Fruit fly (Drosophila melanogaster): Measurements from ENCODE around the gene Hr83.

Gene Hr83

dm6 chr3R:6388414-6388830 lies 39.4 kb downstream of the Hr83 start:
- TF ChIP-seq esn (GFP tag; optimal IDR thresholded peaks at IDR 0.05), result no peak
- peak; percentile 7 for TF ChIP-seq Eip93F (GFP tag; optimal IDR thresholded peaks at IDR 0.05)
- TF ChIP-seq eg (GFP tag; IDR thresholded peaks at IDR 0.05), result no peak
- TF ChIP-seq Eip78C (GFP tag), result peak; percentile 39
- TF ChIP-seq Sox14 (GFP tag; optimal IDR thresholded peaks at IDR 0.05), result no peak
- TF ChIP-seq vri (GFP tag; optimal IDR thresholded peaks at IDR 0.05), result no peak
- no peak for TF ChIP-seq CG34406 (GFP tag; optimal IDR thresholded peaks at IDR 0.05)

- no peak for TF ChIP-seq Eip93F (GFP tag; optimal IDR thresholded peaks at IDR 0.05)
- TF ChIP-seq ss (GFP tag; optimal IDR thresholded peaks at IDR 0.05), result peak in 1 of 2 experiments; percentile 48
- no peak for TF ChIP-seq CG11902 (GFP tag; optimal IDR thresholded peaks at IDR 0.05)
- TF ChIP-seq Eip78C (GFP tag), result peak; percentile 8
- TF ChIP-seq Sox15 (GFP tag; optimal IDR thresholded peaks at IDR 0.05), result no peak
- peak; percentile 9 for TF ChIP-seq CG6808 (GFP tag; optimal IDR thresholded peaks at IDR 0.05)
- no peak for TF ChIP-seq dsx (GFP tag; optimal IDR thresholded peaks at IDR 0.05; ENCODE audit: poor library complexity, severe bottlenecking)
- TF ChIP-seq svp (GFP tag), result peak; percentile 97
- no peak for TF ChIP-seq topi (GFP tag; optimal IDR thresholded peaks at IDR 0.05)
These were observed 44.6 kb downstream of the Hr83 start for dm6 chr3R:6393515-6394246.

dm6 chr3R:6394247-6394522 lies 45.1 kb downstream of the Hr83 start:
- TF ChIP-seq CG4318 (GFP tag; optimal IDR thresholded peaks at IDR 0.05), result no peak

- no peak for TF ChIP-seq dac (GFP tag; optimal IDR thresholded peaks at IDR 0.05)
- TF ChIP-seq CG6808 (GFP tag; optimal IDR thresholded peaks at IDR 0.05), result peak; percentile 10
- TF ChIP-seq topi (GFP tag; optimal IDR thresholded peaks at IDR 0.05), result peak; percentile 76
- TF ChIP-seq CG11294 (GFP tag; IDR thresholded peaks at IDR 0.05), result no peak
- peak; percentile 24 for TF ChIP-seq fd59A (GFP tag; optimal IDR thresholded peaks at IDR 0.05)
- TF ChIP-seq Hr38 (GFP tag; optimal IDR thresholded peaks at IDR 0.05), result no peak
- TF ChIP-seq ss (GFP tag; optimal IDR thresholded peaks at IDR 0.05), result peak in 1 of 2 experiments; percentile 19
- peak; percentile 94 for TF ChIP-seq Eip78C (GFP tag)
- peak; percentile 55 for TF ChIP-seq pdm3 (GFP tag; optimal IDR thresholded peaks at IDR 0.05)
- peak; percentile 54 for TF ChIP-seq Eip93F (GFP tag; optimal IDR thresholded peaks at IDR 0.05)
- no peak for TF ChIP-seq CG6854 (GFP tag; optimal IDR thresholded peaks at IDR 0.05)
- TF ChIP-seq Lpt (GFP tag; optimal IDR thresholded peaks at IDR 0.05), result no peak
- peak; percentile 78 for TF ChIP-seq Hr39 (GFP tag; optimal IDR thresholded peaks at IDR 0.05)
- no peak for TF ChIP-seq CG3919 (GFP tag; optimal IDR thresholded peaks at IDR 0.05)
- TF ChIP-seq CG3032 (tag; optimal IDR thresholded peaks at IDR 0.05), result peak; percentile 44
- peak; percentile 80 for TF ChIP-seq Sox102F (GFP tag; optimal IDR thresholded peaks at IDR 0.05)
- TF ChIP-seq CG10669 (GFP tag; optimal IDR thresholded peaks at IDR 0.05), result peak; percentile 48
- peak; percentile 70 for TF ChIP-seq Ets21C (GFP tag; optimal IDR thresholded peaks at IDR 0.05)
- TF ChIP-seq fkh (GFP tag; optimal IDR thresholded peaks at IDR 0.05), result peak; percentile 43
- peak; percentile 62 for TF ChIP-seq cyc (GFP tag; optimal IDR thresholded peaks at IDR 0.05)
- no peak for TF ChIP-seq fd85E (GFP tag; optimal IDR thresholded peaks at IDR 0.05)
- TF ChIP-seq Eip75B (GFP tag; optimal IDR thresholded peaks at IDR 0.05), result peak; percentile 73
- TF ChIP-seq CG6163 (GFP tag; IDR thresholded peaks at IDR 0.05), result no peak
- no peak for TF ChIP-seq CG6276 (GFP tag; optimal IDR thresholded peaks at IDR 0.05)
- TF ChIP-seq CG1621 (tag; optimal IDR thresholded peaks at IDR 0.05), result no peak
- TF ChIP-seq Sox15 (GFP tag; optimal IDR thresholded peaks at IDR 0.05), result peak; percentile 45
- TF ChIP-seq eg (GFP tag; IDR thresholded peaks at IDR 0.05), result no peak
- TF ChIP-seq CG34406 (GFP tag; optimal IDR thresholded peaks at IDR 0.05), result peak; percentile 67
- peak; percentile 70 for TF ChIP-seq acj6 (GFP tag; optimal IDR thresholded peaks at IDR 0.05)
- no peak for TF ChIP-seq CG9139 (GFP tag; optimal IDR thresholded peaks at IDR 0.05)
- TF ChIP-seq achi (GFP tag; optimal IDR thresholded peaks at IDR 0.05), result peak; percentile 62
- TF ChIP-seq svp (GFP tag), result peak; percentile 91
- TF ChIP-seq CG11902 (GFP tag; optimal IDR thresholded peaks at IDR 0.05), result peak; percentile 61
- peak; percentile 82 for TF ChIP-seq CG31627 (GFP tag; optimal IDR thresholded peaks at IDR 0.05)
- peak; percentile 48 for TF ChIP-seq CG10631 (GFP tag; optimal IDR thresholded peaks at IDR 0.05)
- TF ChIP-seq CG8119 (GFP tag; IDR thresholded peaks at IDR 0.05), result 0 out of 3 replicates have a peak, but pooled peaks have one; percentile 10
- peak; percentile 92 for TF ChIP-seq vri (GFP tag; optimal IDR thresholded peaks at IDR 0.05)
- peak in 1 of 2 experiments; percentile 10 for TF ChIP-seq salr (GFP tag; optimal IDR thresholded peaks at IDR 0.05)
These were observed 46.7 kb downstream of the Hr83 start for dm6 chr3R:6395572-6396295.

Data from whole organism, prepupa.